Fruit fly (Drosophila melanogaster) Kc167 (cell line): ENCODE data around the gene CG6015.

Source experiments
- Myc ChIP-seq: fragments of >200 bp; optimal IDR thresholded peaks from 2 replicates; lab custom pipeline; 2017; ENCODE audit warnings: missing external identifiers
- Sin3A ChIP-seq: fragments of >200 bp; optimal IDR thresholded peaks from 2 replicates; lab custom pipeline; 2018; ENCODE audit warnings: missing external identifiers
- insv ChIP-seq: fragments of >200 bp; optimal IDR thresholded peaks from 3 replicates; lab custom pipeline; 2018; ENCODE audit warnings: missing external identifiers
- psq ChIP-seq: fragments of >200 bp; optimal IDR thresholded peaks from 2 replicates; lab custom pipeline; 2017; ENCODE audit warnings: missing external identifiers
- ttk ChIP-seq: sonication (Bioruptor generic); optimal IDR thresholded peaks from 2 replicates; lab custom pipeline; 2017; ENCODE audit warnings: missing external identifiers

- TF ChIP-seq psq (no peak), ttk (lab: Kevin White, UChicago) (no peak), insv (lab: Kevin White, UChicago) (no peak), Myc (lab: Kevin White, UChicago) (no peak), Sin3A (lab: Kevin White, UChicago) (no peak)
Measured at dm6 chr3R:22018777-22019420, 15.2 kb downstream of the CG6015 start, which contains the start of gene Idh3b.
